Fruit fly (Drosophila melanogaster): ENCODE results near the gene CG7860.

CG7860 gene

DNA sequence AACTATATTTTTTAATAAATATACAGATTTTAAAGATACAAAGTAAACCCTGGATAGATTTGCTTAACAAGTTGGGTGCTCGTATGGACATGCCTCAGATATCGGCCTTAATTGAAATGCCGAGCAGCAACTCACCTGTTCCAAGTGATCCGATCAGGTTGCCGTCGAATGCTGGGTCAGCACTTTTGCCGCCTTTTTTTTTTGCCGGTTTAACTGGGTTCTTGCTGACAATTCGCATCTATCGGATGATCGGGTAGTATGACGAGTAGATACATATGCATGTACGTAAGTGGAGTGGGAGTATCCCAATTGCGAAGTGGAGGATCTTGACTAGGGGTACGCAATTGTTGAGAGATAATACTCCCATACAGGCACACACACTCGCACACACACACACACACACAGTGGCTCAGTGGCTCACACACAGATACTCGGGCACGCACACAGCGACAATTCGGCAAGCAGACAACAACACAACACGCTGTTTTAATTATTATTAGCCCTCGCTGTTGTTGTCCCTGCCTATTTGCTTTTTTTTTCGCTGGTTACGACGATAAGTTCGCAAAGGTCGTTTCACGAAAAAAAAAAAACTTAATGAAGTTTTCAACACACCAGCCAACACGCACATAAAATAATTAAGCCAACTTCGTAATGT lies 24.2 kb downstream of the CG7860 start:
- TF ChIP-seq CG8478 (optimal IDR thresholded peaks at IDR 0.05) = no peak
- TF ChIP-seq psq (optimal IDR thresholded peaks at IDR 0.05) = no peak
- no peak for TF ChIP-seq pan (optimal IDR thresholded peaks at IDR 0.05)
- TF ChIP-seq usp (GFP tag; optimal IDR thresholded peaks at IDR 0.05) = no peak
- no peak for TF ChIP-seq EcR (GFP tag; optimal IDR thresholded peaks at IDR 0.05)
- TF ChIP-seq Dll (optimal IDR thresholded peaks at IDR 0.05) = peak; percentile 31

DNA sequence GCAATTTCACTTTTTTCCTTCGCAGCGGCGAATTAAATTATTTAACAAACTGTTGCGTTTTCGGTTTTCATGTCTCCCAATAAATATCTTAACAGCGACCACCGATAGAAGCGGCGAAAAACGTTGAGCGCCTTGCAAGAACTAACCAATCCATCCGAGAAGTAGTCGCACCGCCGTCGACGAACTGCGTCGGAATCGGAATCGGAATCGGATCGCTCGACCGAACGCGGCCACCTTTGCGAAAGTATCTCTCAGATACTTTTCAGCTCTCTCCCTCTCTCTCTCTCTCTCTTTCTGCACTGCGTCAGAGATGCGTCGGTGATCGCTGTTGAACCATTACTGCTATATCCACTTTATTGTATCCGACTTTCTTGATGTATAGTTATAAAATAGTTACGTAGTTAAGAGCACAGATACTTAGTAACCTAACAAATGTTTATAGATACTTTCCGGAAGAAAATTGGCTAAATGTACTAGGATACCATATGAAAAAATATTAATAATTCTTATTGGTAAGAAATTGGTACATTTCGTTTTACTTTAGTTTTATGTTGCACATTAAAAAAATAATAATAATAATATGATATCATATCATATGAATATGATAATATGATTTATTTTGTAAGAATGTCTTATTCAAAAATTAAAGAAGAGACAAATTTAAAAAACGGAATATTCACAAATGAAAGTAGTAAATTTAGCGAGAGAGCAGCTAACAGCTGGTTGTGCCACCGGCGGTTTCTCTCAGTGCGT lies 24.9 kb downstream of the CG7860 start, which contains the start of gene Chsy:
Gene Chsy, minus strand, starts transcription at position 58 of the 753 bp plus-strand sequence.
- TF ChIP-seq CG8478 (optimal IDR thresholded peaks at IDR 0.05) (no peak), EcR (GFP tag; optimal IDR thresholded peaks at IDR 0.05) (no peak), usp (GFP tag; optimal IDR thresholded peaks at IDR 0.05) (no peak), pan (optimal IDR thresholded peaks at IDR 0.05) (no peak), Dll (optimal IDR thresholded peaks at IDR 0.05) (no peak), psq (optimal IDR thresholded peaks at IDR 0.05) (no peak)

DNA sequence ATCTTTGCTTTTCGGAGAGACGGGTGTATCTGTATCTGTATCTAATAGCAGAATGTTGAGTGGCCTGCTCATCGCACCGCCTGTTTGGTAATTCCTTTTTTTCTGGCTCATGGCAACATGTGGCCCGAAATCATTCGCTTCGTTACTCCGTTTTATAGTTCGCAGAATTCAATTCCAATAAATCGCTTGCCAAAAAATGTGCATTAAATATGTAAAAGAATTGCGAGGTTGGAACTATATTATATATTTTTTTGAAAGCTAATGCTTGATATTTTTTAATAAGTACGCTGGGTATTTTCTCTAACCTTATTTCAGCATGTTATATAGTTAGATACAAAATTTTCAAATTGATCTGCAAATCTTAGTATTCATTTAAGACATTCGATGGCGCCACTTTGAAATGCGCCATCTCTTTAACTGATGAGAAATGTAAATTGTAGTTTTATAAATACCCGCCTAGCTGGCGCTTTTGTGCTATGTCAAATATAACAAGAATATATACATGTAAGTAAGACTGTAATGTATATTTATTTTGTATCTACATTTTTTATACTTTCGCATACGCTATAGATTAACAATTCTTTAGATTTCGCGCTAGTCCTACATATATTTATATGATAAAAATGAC lies 25.6 kb downstream of the CG7860 start:
- no peak for TF ChIP-seq pan (optimal IDR thresholded peaks at IDR 0.05)
- no peak for TF ChIP-seq CG8478 (optimal IDR thresholded peaks at IDR 0.05)
- no peak for TF ChIP-seq psq (optimal IDR thresholded peaks at IDR 0.05)
- no peak for TF ChIP-seq EcR (GFP tag; optimal IDR thresholded peaks at IDR 0.05)
- TF ChIP-seq Dll (optimal IDR thresholded peaks at IDR 0.05) = no peak
- no peak for TF ChIP-seq usp (GFP tag; optimal IDR thresholded peaks at IDR 0.05)

DNA sequence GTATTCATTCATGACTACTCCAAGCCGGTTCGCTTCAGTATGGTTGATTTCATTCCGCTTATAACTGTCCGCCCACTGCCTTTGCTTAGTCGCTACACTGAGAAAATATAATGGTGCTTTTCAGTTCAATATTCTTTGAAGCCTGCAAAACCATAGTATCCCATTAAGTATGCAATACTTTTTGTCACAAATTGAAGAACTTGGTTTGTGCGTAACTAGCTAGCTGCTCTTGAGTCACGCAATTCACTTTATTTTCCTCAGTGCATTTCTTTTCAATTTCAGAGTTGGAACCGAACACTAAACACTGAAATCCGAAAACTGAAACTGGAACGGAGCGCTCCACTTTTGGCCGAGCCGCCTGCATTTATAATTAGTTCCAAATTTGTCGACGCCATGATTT lies 30.9 kb downstream of the CG7860 start:
- TF ChIP-seq EcR (GFP tag; optimal IDR thresholded peaks at IDR 0.05) = no peak
- no peak for TF ChIP-seq pan (optimal IDR thresholded peaks at IDR 0.05)
- no peak for TF ChIP-seq CG8478 (optimal IDR thresholded peaks at IDR 0.05)
- no peak for TF ChIP-seq Dll (optimal IDR thresholded peaks at IDR 0.05)

- TF ChIP-seq Dll (optimal IDR thresholded peaks at IDR 0.05) (no peak), usp (GFP tag; optimal IDR thresholded peaks at IDR 0.05) (no peak), psq (optimal IDR thresholded peaks at IDR 0.05) (no peak), EcR (GFP tag; optimal IDR thresholded peaks at IDR 0.05) (no peak), pan (optimal IDR thresholded peaks at IDR 0.05) (no peak), CG8478 (optimal IDR thresholded peaks at IDR 0.05) (no peak)
These were observed 32.5 kb downstream of the CG7860 start for dm6 chrX:15601285-15601684.

- TF ChIP-seq psq (optimal IDR thresholded peaks at IDR 0.05) = no peak
These were observed 33.6 kb downstream of the CG7860 start for dm6 chrX:15602438-15602837.

- TF ChIP-seq psq (optimal IDR thresholded peaks at IDR 0.05) = no peak
- no peak for TF ChIP-seq EcR (GFP tag; optimal IDR thresholded peaks at IDR 0.05)
- TF ChIP-seq usp (GFP tag; optimal IDR thresholded peaks at IDR 0.05) = no peak
- no peak for TF ChIP-seq CG8478 (optimal IDR thresholded peaks at IDR 0.05)
These were observed 40.1 kb downstream of the CG7860 start for dm6 chrX:15608751-15609345.

dm6 chrX:15609351-15609750 lies 40.6 kb downstream of the CG7860 start:
- no peak for TF ChIP-seq EcR (GFP tag; optimal IDR thresholded peaks at IDR 0.05)
- TF ChIP-seq Dll (optimal IDR thresholded peaks at IDR 0.05) = no peak
- no peak for TF ChIP-seq pan (optimal IDR thresholded peaks at IDR 0.05)
- TF ChIP-seq psq (optimal IDR thresholded peaks at IDR 0.05) = no peak
- no peak for TF ChIP-seq CG8478 (optimal IDR thresholded peaks at IDR 0.05)
- TF ChIP-seq usp (GFP tag; optimal IDR thresholded peaks at IDR 0.05) = no peak

dm6 chrX:15610173-15610572 lies 41.4 kb downstream of the CG7860 start:
- TF ChIP-seq Dll (optimal IDR thresholded peaks at IDR 0.05) (no peak), psq (optimal IDR thresholded peaks at IDR 0.05) (no peak), EcR (GFP tag; optimal IDR thresholded peaks at IDR 0.05) (no peak), CG8478 (optimal IDR thresholded peaks at IDR 0.05) (no peak), usp (GFP tag; optimal IDR thresholded peaks at IDR 0.05) (no peak), pan (optimal IDR thresholded peaks at IDR 0.05) (no peak)

- TF ChIP-seq psq (optimal IDR thresholded peaks at IDR 0.05) = no peak
These were observed 42.2 kb downstream of the CG7860 start for dm6 chrX:15610957-15611356.

dm6 chrX:15611795-15612194 lies 43.0 kb downstream of the CG7860 start:
- no peak for TF ChIP-seq Dll (optimal IDR thresholded peaks at IDR 0.05)
- no peak for TF ChIP-seq EcR (GFP tag; optimal IDR thresholded peaks at IDR 0.05)
- TF ChIP-seq CG8478 (optimal IDR thresholded peaks at IDR 0.05) = no peak
- no peak for TF ChIP-seq psq (optimal IDR thresholded peaks at IDR 0.05)
- TF ChIP-seq usp (GFP tag; optimal IDR thresholded peaks at IDR 0.05) = no peak
- no peak for TF ChIP-seq pan (optimal IDR thresholded peaks at IDR 0.05)

DNA sequence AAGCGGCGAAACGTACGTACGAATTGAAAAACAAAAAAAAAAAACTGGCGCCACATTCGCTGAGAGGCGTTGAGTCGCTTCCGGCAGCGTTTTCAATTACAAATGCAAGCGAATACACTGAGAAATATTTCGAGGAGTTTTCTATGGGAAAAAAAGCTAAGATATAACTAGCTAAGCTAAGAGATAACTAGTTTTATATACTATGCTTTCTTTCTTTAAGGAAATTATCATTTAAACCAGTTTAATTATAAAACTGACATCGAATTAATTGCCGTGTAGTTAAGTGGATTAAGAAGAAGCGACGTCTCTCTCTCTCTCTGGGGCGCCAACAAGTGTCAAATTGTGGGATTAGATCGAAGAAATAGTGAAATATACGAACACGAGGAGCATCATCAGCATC lies 46.6 kb downstream of the CG7860 start:
- TF ChIP-seq usp (GFP tag; optimal IDR thresholded peaks at IDR 0.05) (no peak), CG8478 (optimal IDR thresholded peaks at IDR 0.05) (no peak), Dll (optimal IDR thresholded peaks at IDR 0.05) (no peak), EcR (GFP tag; optimal IDR thresholded peaks at IDR 0.05) (no peak), psq (optimal IDR thresholded peaks at IDR 0.05) (no peak), pan (optimal IDR thresholded peaks at IDR 0.05) (no peak)

Measured in whole organism.